Fruit fly (Drosophila melanogaster) whole organism: ENCODE results near the gene CG11911.

ENCODE experiments used
- CG8478 ChIP-seq: fragments of >200 bp; optimal IDR thresholded peaks from 2 replicates; lab custom pipeline; 2018; ENCODE audit warnings: inconsistent platforms
- Dll ChIP-seq: fragments of >200 bp; optimal IDR thresholded peaks from 2 replicates; lab custom pipeline; 2017
- EcR ChIP-seq, 2 experiments: fragments of >200 bp; optimal IDR thresholded peaks; 2 replicates each; lab custom pipeline; 2017; ENCODE audit warnings: missing biosample characterization in 2 of 2, missing genetic modification characterization in 2 of 2, missing genetic modification reagents in 2 of 2
- pan ChIP-seq: fragments of >200 bp; optimal IDR thresholded peaks from 2 replicates; lab custom pipeline; 2017
- psq ChIP-seq: fragments of >200 bp; optimal IDR thresholded peaks from 2 replicates; lab custom pipeline; 2017
- usp ChIP-seq: fragments of >200 bp; optimal IDR thresholded peaks from 2 replicates; lab custom pipeline; 2017; ENCODE audit warnings: missing biosample characterization, missing genetic modification characterization, mixed read lengths

Gene CG11911

dm6 chr2L:283071-283482 is 38.0 kb downstream of the CG11911 start, which contains the start of gene CG11601:
Gene CG11601, minus strand, starts transcription at chr2L:283269.
- no peak for TF ChIP-seq usp
- peak in 1 of 2 experiments; percentile 28 for TF ChIP-seq EcR (GFP tag; optimal IDR thresholded peaks at IDR 0.05; lab: Kevin White, UChicago)
- no peak for TF ChIP-seq CG8478 (lab: Kevin White, UChicago)

dm6 chr2L:278134-278533 is 42.9 kb downstream of the CG11911 start, which contains the start of gene CG17078:
Gene CG17078, minus strand, starts transcription at chr2L:278234.
- TF ChIP-seq EcR (GFP tag; optimal IDR thresholded peaks at IDR 0.05; lab: Kevin White, UChicago) (no peak), CG8478 (lab: Kevin White, UChicago) (no peak), psq (no peak), Dll (lab: Kevin White, UChicago) (no peak), usp (no peak), pan (no peak)

dm6 chr2L:277122-277671 is 43.9 kb downstream of the CG11911 start, which contains the start of gene smo:
Gene smo, plus strand, starts transcription at chr2L:277582.
- no peak for TF ChIP-seq pan
- no peak for TF ChIP-seq EcR (GFP tag; optimal IDR thresholded peaks at IDR 0.05; lab: Kevin White, UChicago)
- no peak for TF ChIP-seq usp

dm6 chr2L:273603-274002 is 47.4 kb downstream of the CG11911 start, which contains the start of the genes mbm and CG11555:
Gene mbm, minus strand, starts transcription at chr2L:273715.
Gene CG11555, plus strand, starts transcription at chr2L:273836.
- TF ChIP-seq Dll (lab: Kevin White, UChicago), result no peak
- TF ChIP-seq CG8478 (lab: Kevin White, UChicago), result no peak
- no peak for TF ChIP-seq psq
- no peak for TF ChIP-seq pan
- no peak for TF ChIP-seq usp
- TF ChIP-seq EcR (GFP tag; optimal IDR thresholded peaks at IDR 0.05; lab: Kevin White, UChicago), result no peak

dm6 chr2L:271553-271952 is 49.5 kb downstream of the CG11911 start, which contains the start of gene Dus1:
Gene Dus1, minus strand, starts transcription at chr2L:271744.
- no peak for TF ChIP-seq pan
- TF ChIP-seq Dll (lab: Kevin White, UChicago), result no peak
- TF ChIP-seq psq, result no peak
- TF ChIP-seq usp, result no peak
- TF ChIP-seq CG8478 (lab: Kevin White, UChicago), result no peak
- TF ChIP-seq EcR (GFP tag; optimal IDR thresholded peaks at IDR 0.05; lab: Kevin White, UChicago), result no peak
